Fruit fly (Drosophila melanogaster) whole organism, embryonic: ENCODE results near the gene CG10031.

Experiments
- Atf-2 ChIP-seq: fragments of 200-800 bp; sonication (Bioruptor generic); optimal IDR thresholded peaks from 2 replicates; lab custom pipeline; 2016; ENCODE audit warnings: missing biosample characterization, missing genetic modification characterization
- Bteb2 ChIP-seq: fragments of 200-800 bp; sonication (Bioruptor generic); optimal IDR thresholded peaks from 2 replicates; lab custom pipeline; 2016; ENCODE audit warnings: missing biosample characterization, missing genetic modification characterization
- CG10979 ChIP-seq: fragments of 200-800 bp; sonication (Bioruptor generic); optimal IDR thresholded peaks from 2 replicates; lab custom pipeline; 2018; ENCODE audit warnings: missing biosample characterization, mild to moderate bottlenecking, missing genetic modification characterization, moderate library complexity
- CG11695 ChIP-seq: fragments of 200-800 bp; sonication (Bioruptor generic); IDR thresholded peaks from 3 replicates; pipeline ENCODE4 v1.3.6; 2022; ENCODE audit warnings: missing biosample characterization, missing genetic modification characterization
- CG12236 ChIP-seq: fragments of 200-800 bp; sonication (Bioruptor generic); optimal IDR thresholded peaks from 2 replicates; lab custom pipeline; 2016; ENCODE audit warnings: missing biosample characterization, missing genetic modification characterization
- CG12391 ChIP-seq: fragments of 200-800 bp; sonication (Bioruptor generic); optimal IDR thresholded peaks from 3 replicates; lab custom pipeline; 2018; ENCODE audit warnings: missing biosample characterization, mild to moderate bottlenecking, missing genetic modification characterization, moderate library complexity
- CG13424 ChIP-seq: fragments of 200-800 bp; sonication (Bioruptor generic); optimal IDR thresholded peaks from 2 replicates; lab custom pipeline; 2019; ENCODE audit warnings: missing biosample characterization, mild to moderate bottlenecking, missing genetic modification characterization, moderate library complexity
- CG14860 ChIP-seq: fragments of 200-800 bp; sonication (Bioruptor generic); IDR thresholded peaks from 3 replicates; pipeline ENCODE4 v1.3.6; 2022; ENCODE audit warnings: missing biosample characterization, missing genetic modification characterization; ENCODE audit not compliant: partially characterized antibody
- CG1603 ChIP-seq: fragments of 200-800 bp; sonication (Bioruptor generic); optimal IDR thresholded peaks from 2 replicates; lab custom pipeline; 2019; ENCODE audit warnings: missing biosample characterization, mild to moderate bottlenecking, missing genetic modification characterization, moderate library complexity
- CG1647 ChIP-seq: fragments of 200-800 bp; sonication (Bioruptor generic); optimal IDR thresholded peaks from 3 replicates; lab custom pipeline; 2016; ENCODE audit warnings: missing biosample characterization, missing genetic modification characterization
- CG17186 ChIP-seq: fragments of 200-800 bp; sonication (Bioruptor generic); optimal IDR thresholded peaks from 3 replicates; lab custom pipeline; 2017; ENCODE audit warnings: missing biosample characterization, missing genetic modification reagents, missing genetic modification characterization
- CG17359 ChIP-seq: fragments of 200-800 bp; sonication (Bioruptor generic); optimal IDR thresholded peaks from 3 replicates; lab custom pipeline; 2018; ENCODE audit warnings: missing biosample characterization, mild to moderate bottlenecking, missing genetic modification characterization, moderate library complexity
- CG18011 ChIP-seq: fragments of 200-800 bp; sonication (Bioruptor generic); optimal IDR thresholded peaks from 2 replicates; lab custom pipeline; 2017; ENCODE audit warnings: missing biosample characterization, missing genetic modification characterization, mild to moderate bottlenecking, moderate library complexity, missing genotype
- CG2116 ChIP-seq: fragments of 200-800 bp; sonication (Bioruptor generic); optimal IDR thresholded peaks from 3 replicates; lab custom pipeline; 2018; ENCODE audit warnings: missing biosample characterization, mild to moderate bottlenecking, missing genetic modification characterization
- CG2199 ChIP-seq: fragments of 200-800 bp; sonication (Bioruptor generic); IDR thresholded peaks from 3 replicates; pipeline ENCODE4 v1.3.6; 2022; ENCODE audit warnings: missing biosample characterization, missing genetic modification characterization
- CG2202 ChIP-seq: fragments of 200-800 bp; sonication (Bioruptor generic); optimal IDR thresholded peaks from 2 replicates; lab custom pipeline; 2018; ENCODE audit warnings: missing biosample characterization, mild to moderate bottlenecking, missing genetic modification characterization
- CG34224 ChIP-seq: fragments of 200-800 bp; sonication (Bioruptor generic); IDR thresholded peaks from 3 replicates; pipeline ENCODE4 v1.3.6; 2022; ENCODE audit warnings: missing biosample characterization, missing genetic modification characterization; ENCODE audit not compliant: partially characterized antibody
- CG4424 ChIP-seq: fragments of 200-800 bp; sonication (Bioruptor generic); optimal IDR thresholded peaks from 3 replicates; lab custom pipeline; 2016; ENCODE audit warnings: missing biosample characterization, missing genetic modification characterization
- CG9876 ChIP-seq: fragments of 200-800 bp; sonication (Bioruptor generic); optimal IDR thresholded peaks from 2 replicates; lab custom pipeline; 2016; ENCODE audit warnings: missing biosample characterization, missing genetic modification characterization
- CTCF ChIP-seq: fragments of 200-800 bp; sonication (Bioruptor generic); optimal IDR thresholded peaks from 2 replicates; lab custom pipeline; 2017; ENCODE audit warnings: missing biosample characterization, mild to moderate bottlenecking, missing genetic modification characterization, moderate library complexity
- Dp ChIP-seq: fragments of 200-800 bp; sonication (Bioruptor generic); optimal IDR thresholded peaks from 2 replicates; lab custom pipeline; 2018; ENCODE audit warnings: missing biosample characterization, mild to moderate bottlenecking, missing genetic modification characterization, moderate library complexity
- Fer3 ChIP-seq: fragments of 200-800 bp; sonication (Bioruptor generic); optimal IDR thresholded peaks from 2 replicates; lab custom pipeline; 2018; ENCODE audit warnings: missing biosample characterization, mild to moderate bottlenecking, missing genetic modification characterization, moderate library complexity
- H2.0 ChIP-seq: fragments of 200-800 bp; sonication (Bioruptor generic); IDR thresholded peaks from 2 replicates; pipeline ENCODE4 v1.3.6; 2022; ENCODE audit warnings: missing biosample characterization, missing genetic modification characterization
- HLH3B ChIP-seq: fragments of 200-800 bp; sonication (Bioruptor generic); IDR thresholded peaks from 2 replicates; pipeline ENCODE4 v1.3.6; 2022; ENCODE audit warnings: missing biosample characterization, missing genetic modification characterization
- HLH54F ChIP-seq: fragments of 200-800 bp; sonication (Bioruptor generic); optimal IDR thresholded peaks from 3 replicates; lab custom pipeline; 2016; ENCODE audit warnings: missing biosample characterization, missing genetic modification characterization
- Hsf ChIP-seq: fragments of 200-800 bp; sonication (Bioruptor generic); optimal IDR thresholded peaks from 3 replicates; lab custom pipeline; 2016; ENCODE audit warnings: missing biosample characterization, missing genetic modification characterization
- Lim3 ChIP-seq: fragments of 200-800 bp; sonication (Bioruptor generic); IDR thresholded peaks from 2 replicates; pipeline ENCODE4 v1.3.6; 2022; ENCODE audit warnings: missing biosample characterization, missing genetic modification characterization
- Lpt ChIP-seq: fragments of >200 bp; optimal IDR thresholded peaks from 2 replicates; lab custom pipeline; 2018; ENCODE audit warnings: missing biosample characterization, missing genetic modification characterization
- NFAT ChIP-seq: fragments of 200-800 bp; sonication (Bioruptor generic); IDR thresholded peaks from 2 replicates; pipeline ENCODE4 v1.3.6; 2022; ENCODE audit warnings: missing biosample characterization, missing genetic modification characterization
- Optix ChIP-seq: fragments of 200-800 bp; sonication (Bioruptor generic); IDR thresholded peaks from 3 replicates; pipeline ENCODE4 v1.3.6; 2022; ENCODE audit warnings: missing biosample characterization, missing genetic modification characterization
- Ptx1 ChIP-seq: fragments of 200-800 bp; sonication (Bioruptor generic); IDR thresholded peaks from 2 replicates; pipeline ENCODE4 v1.3.6; 2022; ENCODE audit warnings: missing biosample characterization, missing genetic modification characterization
- Side ChIP-seq: fragments of 200-800 bp; sonication (Bioruptor generic); optimal IDR thresholded peaks from 2 replicates; lab custom pipeline; 2016; ENCODE audit warnings: missing biosample characterization, missing genetic modification characterization
- Stat92E ChIP-seq, 3 experiments: fragments of >200 bp in 2 of 3; fragments of 200-800 bp in 1 of 3; sonication (Bioruptor generic) in 1 of 3; optimal IDR thresholded peaks; 2 replicates each; lab custom pipeline; 2017 to 2019; ENCODE audit warnings: missing biosample characterization in 3 of 3, missing genetic modification characterization in 3 of 3, mild to moderate bottlenecking in 1 of 3, moderate library complexity in 1 of 3
- Usf ChIP-seq: fragments of 200-800 bp; sonication (Bioruptor generic); optimal IDR thresholded peaks from 2 replicates; lab custom pipeline; 2017; ENCODE audit warnings: missing genotype, missing biosample characterization, missing genetic modification characterization
- ap ChIP-seq: fragments of 200-800 bp; sonication (Bioruptor generic); IDR thresholded peaks from 2 replicates; pipeline ENCODE4 v1.3.6; 2022; ENCODE audit warnings: missing biosample characterization, missing genetic modification characterization
- ci ChIP-seq: fragments of 200-800 bp; sonication (Bioruptor generic); IDR thresholded peaks from 3 replicates; pipeline ENCODE4 v1.3.6; 2022; ENCODE audit warnings: missing biosample characterization, missing genetic modification characterization
- crol ChIP-seq: fragments of 200-800 bp; sonication (Bioruptor generic); IDR thresholded peaks from 2 replicates; pipeline ENCODE4 v1.3.6; 2022; ENCODE audit warnings: missing biosample characterization, missing genetic modification characterization
- dpn ChIP-seq, 2 experiments: fragments of 200-800 bp; sonication (Bioruptor generic); optimal IDR thresholded peaks; 3 replicates each; lab custom pipeline; 2016; ENCODE audit warnings: missing biosample characterization in 2 of 2, missing genetic modification characterization in 2 of 2
- gem ChIP-seq: fragments of 200-800 bp; sonication (Bioruptor generic); optimal IDR thresholded peaks from 2 replicates; lab custom pipeline; 2019; ENCODE audit warnings: missing biosample characterization, mild to moderate bottlenecking, missing genetic modification characterization, moderate library complexity
- hbn ChIP-seq: fragments of 200-800 bp; sonication (Bioruptor generic); IDR thresholded peaks from 2 replicates; pipeline ENCODE4 v1.3.6; 2022; ENCODE audit warnings: missing biosample characterization, missing genetic modification characterization; ENCODE audit not compliant: partially characterized antibody
- inv ChIP-seq: fragments of 200-800 bp; sonication (Bioruptor generic); IDR thresholded peaks from 2 replicates; pipeline ENCODE4 v1.3.6; 2022; ENCODE audit warnings: missing biosample characterization, missing genetic modification characterization; ENCODE audit not compliant: partially characterized antibody
- jigr1 ChIP-seq: fragments of 200-800 bp; sonication (Bioruptor generic); IDR thresholded peaks from 3 replicates; pipeline ENCODE4 v1.3.6; 2022; ENCODE audit warnings: missing biosample characterization, missing genetic modification characterization
- lilli ChIP-seq: fragments of 200-800 bp; sonication (Bioruptor generic); optimal IDR thresholded peaks from 3 replicates; lab custom pipeline; 2016; ENCODE audit warnings: missing biosample characterization, missing genetic modification characterization
- nerfin-1 ChIP-seq: fragments of 200-800 bp; sonication (Bioruptor generic); optimal IDR thresholded peaks from 3 replicates; lab custom pipeline; 2019; ENCODE audit warnings: missing biosample characterization, mild to moderate bottlenecking, missing genetic modification characterization, moderate library complexity
- nerfin-2 ChIP-seq: fragments of 200-800 bp; sonication (Bioruptor generic); IDR thresholded peaks from 2 replicates; pipeline ENCODE4 v1.3.6; 2022; ENCODE audit warnings: missing biosample characterization, missing genetic modification characterization; ENCODE audit not compliant: partially characterized antibody
- oc ChIP-seq: fragments of 200-800 bp; sonication (Bioruptor generic); optimal IDR thresholded peaks from 2 replicates; lab custom pipeline; 2018; ENCODE audit warnings: missing biosample characterization, mild to moderate bottlenecking, missing genetic modification characterization, moderate library complexity
- odd ChIP-seq: fragments of 200-800 bp; sonication (Bioruptor generic); optimal IDR thresholded peaks from 2 replicates; lab custom pipeline; 2017; ENCODE audit warnings: missing biosample characterization, mild to moderate bottlenecking, missing genetic modification characterization
- sim ChIP-seq: fragments of 200-800 bp; sonication (Bioruptor generic); IDR thresholded peaks from 2 replicates; pipeline ENCODE4 v1.3.6; 2022; ENCODE audit warnings: missing biosample characterization, missing genetic modification characterization
- sob ChIP-seq: fragments of 200-800 bp; sonication (Bioruptor generic); IDR thresholded peaks from 2 replicates; pipeline ENCODE4 v1.3.6; 2022; ENCODE audit warnings: missing biosample characterization, missing genetic modification characterization
- tio ChIP-seq: fragments of 200-800 bp; sonication (Bioruptor generic); optimal IDR thresholded peaks from 2 replicates; lab custom pipeline; 2017; ENCODE audit warnings: missing biosample characterization, missing genetic modification characterization, inconsistent platforms
- vvl ChIP-seq: fragments of 200-800 bp; sonication (Bioruptor generic); IDR thresholded peaks from 2 replicates; pipeline ENCODE4 v1.3.6; 2022; ENCODE audit warnings: missing biosample characterization, missing genetic modification characterization

CG10031 gene

dm6 chr2L:3655698-3656105 lies 43.2 kb downstream of the CG10031 start (continued):
- TF ChIP-seq sim = peak; percentile 92
- peak; percentile 90 for TF ChIP-seq CG18011 (GFP tag; lab: Kevin White, UChicago)
- TF ChIP-seq oc = peak; percentile 98
- peak; percentile 92 for TF ChIP-seq Lim3
- TF ChIP-seq HLH54F (GFP tag; lab: Kevin White, UChicago) = peak; percentile 97
- TF ChIP-seq CG17359 = peak; percentile 99
- peak; percentile 98 for TF ChIP-seq Hsf (GFP tag; lab: Kevin White, UChicago)
- peak; percentile 96 for TF ChIP-seq ap (GFP tag; lab: Robert Waterston, UW)
- TF ChIP-seq odd (GFP tag; lab: Kevin White, UChicago) = peak; percentile 98
- TF ChIP-seq CG34224 (GFP tag; lab: Robert Waterston, UW) = no peak
- peak; percentile 98 for TF ChIP-seq CG10979 (tag; lab: Kevin White, UChicago)
- TF ChIP-seq Atf-2 = peak; percentile 97
- TF ChIP-seq NFAT (GFP tag; lab: Robert Waterston, UW) = peak; percentile 98
- peak; percentile 99 for TF ChIP-seq gem (tag; lab: Kevin White, UChicago)
- peak; percentile 98 to 99 for TF ChIP-seq dpn (GFP tag; optimal IDR thresholded peaks at IDR 0.05; lab: Kevin White, UChicago)
- no peak for TF ChIP-seq Lpt
- TF ChIP-seq CG4424 = peak; percentile 98
- TF ChIP-seq lilli = peak; percentile 98
- TF ChIP-seq nerfin-2 (GFP tag; lab: Robert Waterston, UW) = no peak
- peak; percentile 97 for TF ChIP-seq Usf (GFP tag; lab: Kevin White, UChicago)
- TF ChIP-seq CG12391 (tag; lab: Kevin White, UChicago) = peak; percentile 99
- peak; percentile 98 for TF ChIP-seq Ptx1 (GFP tag; lab: Robert Waterston, UW)
- peak; percentile 98 for TF ChIP-seq HLH3B
- TF ChIP-seq CG11695 (GFP tag; lab: Robert Waterston, UW) = peak; percentile 99
- TF ChIP-seq Dp (GFP tag; lab: Kevin White, UChicago) = peak; percentile 30
- peak in 1 of 3 experiments; percentile 98 for TF ChIP-seq Stat92E (GFP tag; optimal IDR thresholded peaks at IDR 0.05; lab: Kevin White, UChicago)
- peak; percentile 99 for TF ChIP-seq CG13424 (tag; lab: Kevin White, UChicago)
- peak; percentile 49; the same call in 1 of the 2 replicates for TF ChIP-seq crol (GFP tag; lab: Robert Waterston, UW)
- peak; percentile 99 for TF ChIP-seq ci (GFP tag; lab: Robert Waterston, UW)
- TF ChIP-seq CTCF (GFP tag; lab: Kevin White, UChicago) = peak; percentile 71
- TF ChIP-seq CG14860 = no peak
- TF ChIP-seq Fer3 (tag; lab: Kevin White, UChicago) = peak; percentile 98
- peak; percentile 99 for TF ChIP-seq Side
- peak; percentile 91 for TF ChIP-seq CG2199 (GFP tag; lab: Robert Waterston, UW)
- TF ChIP-seq CG1647 (GFP tag; lab: Kevin White, UChicago) = peak; percentile 96
- peak; percentile 97 for TF ChIP-seq Bteb2 (GFP tag; lab: Kevin White, UChicago)
- peak; percentile 97 for TF ChIP-seq CG12236 (GFP tag; lab: Kevin White, UChicago)
- TF ChIP-seq sob (GFP tag; lab: Robert Waterston, UW) = peak; percentile 98
- TF ChIP-seq CG9876 (GFP tag; lab: Kevin White, UChicago) = peak; percentile 94
- TF ChIP-seq CG1603 = peak; percentile 98
- TF ChIP-seq jigr1 (GFP tag; lab: Robert Waterston, UW) = peak; percentile 93
- TF ChIP-seq H2.0 (GFP tag; lab: Robert Waterston, UW) = peak; percentile 97
- TF ChIP-seq CG2116 (GFP tag; lab: Kevin White, UChicago) = peak; percentile 86
- peak; percentile 98 for TF ChIP-seq nerfin-1
- TF ChIP-seq inv (GFP tag; lab: Robert Waterston, UW) = no peak
- peak; percentile 94 for TF ChIP-seq CG17186 (GFP tag; lab: Kevin White, UChicago)
- peak; percentile 95 for TF ChIP-seq tio (GFP tag; lab: Kevin White, UChicago)
- peak; percentile 97 for TF ChIP-seq CG2202 (tag; lab: Kevin White, UChicago)
- TF ChIP-seq Optix = peak; percentile 97
- TF ChIP-seq vvl = peak; percentile 99
- TF ChIP-seq hbn (GFP tag; lab: Robert Waterston, UW) = no peak
